Worm (Caenorhabditis elegans) whole organism, early embryonic: ENCODE data around the gene C02F5.10.

ENCODE experiments used
- B0310.2 ChIP-seq: sonication (generic microtip); optimal IDR thresholded peaks from 2 replicates; lab custom pipeline; 2016; ENCODE audit warnings: mild to moderate bottlenecking, missing genetic modification characterization, missing compliant biosample characterization
- ama-1 ChIP-seq: fragments of 150-350 bp; optimal IDR thresholded peaks from 2 replicates; lab custom pipeline; 2014
- ceh-13 ChIP-seq: fragments of 200-800 bp; sonication (Bioruptor generic); optimal IDR thresholded peaks from 2 replicates; lab custom pipeline; 2018; ENCODE audit warnings: mild to moderate bottlenecking, missing genetic modification characterization, missing compliant biosample characterization
- ceh-36 ChIP-seq: sonication (generic microtip); optimal IDR thresholded peaks from 2 replicates; lab custom pipeline; 2016; ENCODE audit warnings: missing genetic modification characterization, inconsistent platforms, missing compliant biosample characterization
- ets-7 ChIP-seq: sonication (generic microtip); optimal IDR thresholded peaks from 2 replicates; lab custom pipeline; 2016; ENCODE audit warnings: missing genotype, missing genetic modification characterization, missing compliant biosample characterization
- hmbx-1 ChIP-seq: sonication (generic microtip); optimal IDR thresholded peaks from 2 replicates; lab custom pipeline; 2016; ENCODE audit warnings: mild to moderate bottlenecking, missing genetic modification characterization, missing compliant biosample characterization
- hnd-1 ChIP-seq: sonication (generic microtip); optimal IDR thresholded peaks from 2 replicates; lab custom pipeline; 2016; ENCODE audit warnings: missing genetic modification characterization, missing compliant biosample characterization
- scrt-1 ChIP-seq: fragments of 200-800 bp; sonication (Bioruptor generic); IDR thresholded peaks from 2 replicates; pipeline ENCODE4 v1.3.6; 2022; ENCODE audit warnings: missing genetic modification characterization, missing compliant biosample characterization
- sea-1 ChIP-seq: fragments of 200-800 bp; sonication (Bioruptor generic); conservative IDR thresholded peaks from 2 replicates; pipeline ENCODE4 v1.3.6; 2022; ENCODE audit warnings: missing genetic modification characterization, missing compliant biosample characterization
- tbx-11 ChIP-seq: fragments of 200-800 bp; sonication (Bioruptor generic); IDR thresholded peaks from 2 replicates; pipeline ENCODE4 v1.3.6; 2022; ENCODE audit warnings: missing genetic modification characterization, missing compliant biosample characterization
- tra-4 ChIP-seq: sonication (generic microtip); optimal IDR thresholded peaks from 2 replicates; lab custom pipeline; 2017; ENCODE audit warnings: missing genetic modification characterization, missing compliant biosample characterization

- TF ChIP-seq tbx-11 (GFP tag; lab: Robert Waterston, UW) (no peak), hnd-1 (tag; lab: Kevin White, UChicago) (no peak), ets-7 (tag; lab: Kevin White, UChicago) (no peak), B0310.2 (no peak), ama-1 (no peak), scrt-1 (no peak), ceh-13 (GFP tag; lab: Kevin White, UChicago) (no peak), ceh-36 (tag; lab: Kevin White, UChicago) (no peak), hmbx-1 (no peak), tra-4 (tag; lab: Kevin White, UChicago) (no peak), sea-1 (GFP tag; lab: Robert Waterston, UW) (no peak)
Observed at ce11 chrIII:8247051-8247450, 2.2 kb downstream of the C02F5.10 start, which contains the start of gene C02F5.13.
